Worm (Caenorhabditis elegans) whole organism, mixed stage, embryonic: ENCODE results near the gene F47B8.13.

ENCODE experiments used
- M03D4.4 ChIP-seq: sonication (generic microtip); optimal IDR thresholded peaks from 2 replicates; lab custom pipeline; 2017; ENCODE audit warnings: mild to moderate bottlenecking, missing genetic modification characterization, missing compliant biosample characterization
- bed-3 ChIP-seq: fragments of 200-800 bp; sonication (Bioruptor generic); optimal IDR thresholded peaks from 3 replicates; lab custom pipeline; 2018; ENCODE audit warnings: mild to moderate bottlenecking, missing genetic modification characterization, moderate library complexity, missing compliant biosample characterization
- ceh-83 ChIP-seq: fragments of 200-800 bp; sonication (Bioruptor generic); optimal IDR thresholded peaks from 2 replicates; lab custom pipeline; 2018; ENCODE audit warnings: mild to moderate bottlenecking, missing genetic modification characterization, missing compliant biosample characterization
- ces-1 ChIP-seq: fragments of 150-350 bp; optimal IDR thresholded peaks from 2 replicates; lab custom pipeline; 2014; ENCODE audit warnings: missing biosample characterization, missing genetic modification reagents, missing genetic modification characterization
- cnd-1 ChIP-seq: fragments of 200-800 bp; sonication (Bioruptor generic); optimal IDR thresholded peaks from 2 replicates; lab custom pipeline; 2018; ENCODE audit warnings: mild to moderate bottlenecking, missing genetic modification characterization, missing compliant biosample characterization
- drap-1 ChIP-seq: fragments of 200-800 bp; sonication (Bioruptor generic); optimal IDR thresholded peaks from 3 replicates; lab custom pipeline; 2018; ENCODE audit warnings: mild to moderate bottlenecking, missing genetic modification characterization, missing compliant biosample characterization
- elt-1 ChIP-seq: sonication (generic microtip); optimal IDR thresholded peaks from 2 replicates; lab custom pipeline; 2017; ENCODE audit warnings: missing genetic modification characterization, mild to moderate bottlenecking, missing compliant biosample characterization, antibody characterized with exemption, moderate library complexity, borderline replicate concordance; ENCODE audit not compliant: insufficient read depth
- elt-3 ChIP-seq: fragments of 150-350 bp; optimal IDR thresholded peaks from 2 replicates; lab custom pipeline; 2014; ENCODE audit warnings: missing biosample characterization, missing genetic modification characterization
- flh-1 ChIP-seq: fragments of 200-800 bp; sonication (Bioruptor generic); optimal IDR thresholded peaks from 2 replicates; lab custom pipeline; 2018; ENCODE audit warnings: mild to moderate bottlenecking, missing genetic modification characterization, moderate library complexity, missing compliant biosample characterization
- ham-2 ChIP-seq: fragments of 200-800 bp; sonication (Bioruptor generic); optimal IDR thresholded peaks from 2 replicates; lab custom pipeline; 2018; ENCODE audit warnings: mild to moderate bottlenecking, missing genetic modification characterization, missing compliant biosample characterization
- hlh-1 ChIP-seq: fragments of 150-350 bp; optimal IDR thresholded peaks from 2 replicates; lab custom pipeline; 2014; ENCODE audit warnings: missing biosample characterization, missing genetic modification reagents, missing genetic modification characterization
- lin-13 ChIP-seq: fragments of 150-350 bp; optimal IDR thresholded peaks from 2 replicates; lab custom pipeline; 2014; ENCODE audit warnings: missing biosample characterization, missing genetic modification characterization
- lin-32 ChIP-seq: fragments of 200-800 bp; sonication (Bioruptor generic); optimal IDR thresholded peaks from 2 replicates; lab custom pipeline; 2018; ENCODE audit warnings: mild to moderate bottlenecking, missing genetic modification characterization, missing compliant biosample characterization
- lsy-2 ChIP-seq: fragments of 150-350 bp; optimal IDR thresholded peaks from 2 replicates; lab custom pipeline; 2014; ENCODE audit warnings: missing biosample characterization, missing genetic modification characterization
- mab-5 ChIP-seq: fragments of 150-350 bp; optimal IDR thresholded peaks from 2 replicates; lab custom pipeline; 2014; ENCODE audit warnings: missing biosample characterization, missing genetic modification characterization
- mep-1 ChIP-seq: fragments of 150-350 bp; optimal IDR thresholded peaks from 2 replicates; lab custom pipeline; 2017; ENCODE audit warnings: missing biosample characterization, missing genetic modification reagents, missing genetic modification characterization, inconsistent platforms
- mls-2 ChIP-seq: sonication (generic microtip); optimal IDR thresholded peaks from 2 replicates; lab custom pipeline; 2016; ENCODE audit warnings: mild to moderate bottlenecking, missing genetic modification characterization, moderate library complexity, missing compliant biosample characterization
- nhr-12 ChIP-seq: fragments of 150-350 bp; optimal IDR thresholded peaks from 2 replicates; lab custom pipeline; 2014; ENCODE audit warnings: missing biosample characterization, missing genetic modification characterization
- nhr-2 ChIP-seq: fragments of 150-350 bp; optimal IDR thresholded peaks from 2 replicates; lab custom pipeline; 2014; ENCODE audit warnings: missing biosample characterization, missing genetic modification characterization
- nhr-237 ChIP-seq: fragments of 150-350 bp; optimal IDR thresholded peaks from 2 replicates; lab custom pipeline; 2014; ENCODE audit warnings: missing biosample characterization, missing genetic modification characterization
- nhr-28 ChIP-seq: fragments of 150-350 bp; optimal IDR thresholded peaks from 2 replicates; lab custom pipeline; 2014; ENCODE audit warnings: missing biosample characterization, missing genetic modification characterization
- pha-4 ChIP-seq: fragments of 150-350 bp; optimal IDR thresholded peaks from 2 replicates; lab custom pipeline; 2018; ENCODE audit warnings: missing biosample characterization, missing genetic modification reagents, missing genetic modification characterization
- snpc-4 ChIP-seq: fragments of 150-350 bp; optimal IDR thresholded peaks from 2 replicates; lab custom pipeline; 2014; ENCODE audit warnings: missing biosample characterization, missing genetic modification characterization
- sptf-1 ChIP-seq: sonication (generic microtip); optimal IDR thresholded peaks from 2 replicates; lab custom pipeline; 2017; ENCODE audit warnings: mild to moderate bottlenecking, missing genetic modification characterization, moderate library complexity, missing compliant biosample characterization
- tbx-8 ChIP-seq: fragments of 200-800 bp; sonication (Bioruptor generic); optimal IDR thresholded peaks from 2 replicates; lab custom pipeline; 2018; ENCODE audit warnings: mild to moderate bottlenecking, missing genetic modification characterization, moderate library complexity, missing compliant biosample characterization
- unc-120 ChIP-seq: sonication (generic microtip); optimal IDR thresholded peaks from 2 replicates; lab custom pipeline; 2017; ENCODE audit warnings: missing genetic modification characterization, missing compliant biosample characterization; ENCODE audit not compliant: poor library complexity, severe bottlenecking
- unc-39 ChIP-seq: fragments of 150-350 bp; optimal IDR thresholded peaks from 2 replicates; lab custom pipeline; 2014; ENCODE audit warnings: missing biosample characterization, missing genetic modification characterization
- unc-62 ChIP-seq: fragments of 150-350 bp; optimal IDR thresholded peaks from 2 replicates; lab custom pipeline; 2014; ENCODE audit warnings: missing biosample characterization, missing genetic modification reagents, missing genetic modification characterization
- ztf-11 ChIP-seq: fragments of 150-350 bp; optimal IDR thresholded peaks from 2 replicates; lab custom pipeline; 2014; ENCODE audit warnings: missing biosample characterization, missing genetic modification characterization

The F47B8.13 gene

ce11 chrV:14328806-14329205, 9.3 kb upstream of the F47B8.13 start, which contains the start of gene pepm-1:
TSS of gene pepm-1 (plus strand) at chrV:14329106.
- TF ChIP-seq flh-1 (GFP tag; lab: Kevin White, UChicago) = no peak
- no peak for TF ChIP-seq nhr-237 (tag; lab: Kevin White, UChicago)
- no peak for TF ChIP-seq unc-62 (GFP tag; lab: Kevin White, UChicago)
- TF ChIP-seq elt-1 (tag; lab: Kevin White, UChicago) = no peak
- no peak for TF ChIP-seq mab-5
- no peak for TF ChIP-seq hlh-1
- TF ChIP-seq lin-32 = no peak
- no peak for TF ChIP-seq ham-2 (GFP tag; lab: Kevin White, UChicago)
- TF ChIP-seq drap-1 (GFP tag; lab: Kevin White, UChicago) = no peak
- TF ChIP-seq nhr-28 (tag; lab: Kevin White, UChicago) = no peak
- TF ChIP-seq unc-39 (tag; lab: Kevin White, UChicago) = no peak
- no peak for TF ChIP-seq pha-4 (tag; lab: Kevin White, UChicago)
- no peak for TF ChIP-seq lsy-2 (tag; lab: Kevin White, UChicago)
- no peak for TF ChIP-seq cnd-1
- TF ChIP-seq unc-120 (tag; lab: Kevin White, UChicago) = no peak
- TF ChIP-seq, all 35 proteins: peak for 0

DNA sequence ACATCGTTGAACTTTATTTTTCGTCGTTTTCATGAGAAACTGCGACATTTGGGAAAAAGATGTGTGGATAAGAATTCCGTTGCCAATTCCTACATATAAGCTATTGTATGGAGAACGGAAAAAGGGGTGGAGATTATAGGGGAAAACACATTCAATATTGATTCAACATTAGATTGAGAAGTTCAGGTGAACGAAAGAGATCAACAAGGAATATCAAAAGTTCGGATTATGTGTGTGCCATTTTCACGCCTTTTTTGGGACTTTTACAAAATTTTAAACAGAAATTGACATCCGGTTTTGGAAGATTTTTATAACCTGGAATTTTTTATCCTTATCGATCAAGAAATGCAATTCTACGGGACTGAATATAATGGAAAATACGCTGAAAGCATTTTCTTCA, 8.2 kb upstream of the F47B8.13 start, which contains the start of gene F47B8.5:
Gene F47B8.5 (minus strand): TSS at position 101 of the 400 bp plus-strand sequence.
- TF ChIP-seq sptf-1 (tag; lab: Kevin White, UChicago) (no peak), ztf-11 (no peak), nhr-2 (tag; lab: Kevin White, UChicago) (no peak), mab-5 (no peak), flh-1 (GFP tag; lab: Kevin White, UChicago) (no peak), unc-120 (tag; lab: Kevin White, UChicago) (no peak)

DNA sequence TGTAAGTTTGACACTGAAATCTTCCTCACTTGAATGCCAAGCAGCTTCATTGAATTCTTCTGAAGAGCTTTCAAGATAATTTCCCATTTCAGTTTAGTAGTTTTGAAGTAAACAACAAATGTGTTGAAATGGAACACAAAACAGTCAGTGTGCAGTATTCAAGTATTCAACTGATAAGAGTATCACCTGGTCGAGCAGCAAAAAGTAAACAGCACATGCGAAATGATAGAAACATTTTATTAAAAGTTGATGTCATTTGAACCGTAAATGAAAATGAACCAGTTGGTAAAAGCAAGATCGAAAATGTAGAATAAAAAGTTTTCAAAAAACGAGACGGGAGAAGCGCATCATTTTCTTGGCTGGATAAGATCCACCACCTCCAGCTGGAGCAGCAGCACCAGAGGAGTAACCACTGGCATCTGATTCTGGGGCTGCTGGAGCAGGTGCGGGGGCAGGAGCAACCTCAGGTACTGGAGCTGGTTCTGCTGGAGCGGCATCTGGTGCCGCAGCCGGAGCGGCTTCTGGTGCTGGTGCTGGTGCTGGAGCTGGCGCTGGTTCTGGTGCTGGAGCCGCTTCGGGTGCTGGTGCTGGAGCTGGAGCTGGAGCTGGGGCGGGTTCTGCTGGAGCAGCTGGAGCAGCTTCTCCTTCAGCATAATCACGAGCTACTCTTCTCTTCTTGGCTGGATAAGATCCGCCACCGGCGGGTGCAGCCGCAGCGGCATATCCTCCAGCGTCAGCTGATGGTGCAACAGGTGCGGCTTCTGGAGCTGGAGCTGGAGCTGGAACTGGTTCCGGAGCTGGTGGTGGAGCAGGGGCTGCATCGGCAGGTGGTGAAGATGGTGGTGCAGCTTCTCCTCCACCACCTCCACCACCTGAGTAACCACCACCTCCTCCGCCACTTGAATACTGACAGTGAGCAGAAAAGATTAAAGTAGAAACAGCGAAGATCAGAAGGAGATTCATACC, 5.3 kb upstream of the F47B8.13 start, which contains the start of the genes F47B8.4 and F47B8.18:
Gene F47B8.4 (minus strand): TSS at position 172 of the 966 bp plus-strand sequence.
Gene F47B8.18 (minus strand): TSS at position 963 of the 966 bp plus-strand sequence.
- TF ChIP-seq unc-120 (tag; lab: Kevin White, UChicago) = no peak
- TF ChIP-seq sptf-1 (tag; lab: Kevin White, UChicago) = no peak
- TF ChIP-seq lin-13 (tag; lab: Kevin White, UChicago) = no peak
- TF ChIP-seq tbx-8 (GFP tag; lab: Kevin White, UChicago) = no peak

DNA sequence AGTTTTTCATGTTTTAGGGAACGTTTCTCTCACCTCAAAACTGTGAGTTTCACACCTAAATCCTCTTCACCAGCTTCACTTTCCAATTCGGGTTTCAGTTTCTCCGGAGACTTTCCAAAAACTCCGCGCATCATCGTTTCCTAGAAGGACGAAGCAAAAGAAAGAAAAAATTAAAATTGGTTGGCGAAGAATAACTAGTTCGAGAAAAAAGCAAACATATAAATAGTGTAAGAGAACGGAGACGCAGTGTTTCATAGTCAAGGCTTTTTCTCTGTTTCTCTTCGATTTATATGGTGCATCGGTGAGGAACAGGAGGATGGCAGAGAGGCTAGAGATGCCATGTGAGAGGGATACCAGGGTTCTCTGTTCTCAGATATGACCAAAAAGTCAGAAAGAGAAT, 3.2 kb upstream of the F47B8.13 start, which contains the start of gene F47B8.3:
Gene F47B8.3 (minus strand): TSS at position 261 of the 400 bp plus-strand sequence.
- TF ChIP-seq unc-62 (GFP tag; lab: Kevin White, UChicago) = no peak
- no peak for TF ChIP-seq lin-13 (tag; lab: Kevin White, UChicago)
- no peak for TF ChIP-seq ztf-11
- TF ChIP-seq ces-1 (GFP tag; lab: Kevin White, UChicago) = peak; percentile 17
- no peak for TF ChIP-seq cnd-1
- TF ChIP-seq nhr-2 (tag; lab: Kevin White, UChicago) = no peak

DNA sequence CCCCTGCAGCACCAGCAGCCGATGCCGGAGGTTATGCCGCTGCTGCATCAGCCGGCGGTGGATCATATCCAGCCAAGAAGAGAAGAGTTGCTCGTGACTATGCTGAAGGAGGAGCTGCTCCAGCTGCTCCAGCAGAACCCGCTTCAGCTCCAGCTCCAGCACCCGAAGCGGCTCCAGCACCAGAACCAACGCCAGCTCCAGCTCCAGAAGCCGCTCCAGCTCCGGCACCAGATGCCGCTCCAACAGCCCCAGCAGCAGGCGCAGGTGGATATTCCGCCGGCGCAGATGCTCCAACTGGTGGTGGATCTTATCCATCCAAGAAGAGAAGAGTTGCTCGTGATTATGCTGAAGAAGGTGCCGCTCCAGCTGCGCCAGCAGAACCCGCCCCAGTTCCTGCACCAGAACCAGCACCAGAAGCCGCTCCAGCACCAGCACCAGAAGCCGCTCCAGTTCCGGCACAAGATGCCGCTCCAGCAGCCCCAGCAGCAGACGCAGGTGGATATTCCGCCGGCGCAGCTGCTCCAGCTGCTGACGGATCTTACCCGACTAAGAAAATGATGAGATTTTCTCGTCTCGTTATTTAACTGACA, 1.3 kb upstream of the F47B8.13 start:
- TF ChIP-seq unc-62 (GFP tag; lab: Kevin White, UChicago) = no peak
- TF ChIP-seq sptf-1 (tag; lab: Kevin White, UChicago) = peak; percentile 22
- TF ChIP-seq elt-3 (tag; lab: Kevin White, UChicago) = no peak
- TF ChIP-seq bed-3 = no peak
- TF ChIP-seq drap-1 (GFP tag; lab: Kevin White, UChicago) = peak; percentile 31

ce11 chrV:14320246-14320645, 715 bp upstream of the F47B8.13 start, which contains the start of gene F47B8.14:
TSS of gene F47B8.14 (plus strand) at chrV:14320546.
- TF ChIP-seq lin-13 (tag; lab: Kevin White, UChicago) (no peak), nhr-28 (tag; lab: Kevin White, UChicago) (no peak), unc-62 (GFP tag; lab: Kevin White, UChicago) (no peak), elt-1 (tag; lab: Kevin White, UChicago) (no peak), ztf-11 (no peak), bed-3 (no peak), nhr-2 (tag; lab: Kevin White, UChicago) (no peak), mep-1 (no peak), mls-2 (tag; lab: Kevin White, UChicago) (no peak), hlh-1 (no peak), lsy-2 (tag; lab: Kevin White, UChicago) (no peak), M03D4.4 (tag; lab: Kevin White, UChicago) (no peak), unc-39 (tag; lab: Kevin White, UChicago) (no peak), nhr-12 (no peak), ham-2 (GFP tag; lab: Kevin White, UChicago) (no peak), ceh-83 (no peak), pha-4 (tag; lab: Kevin White, UChicago) (no peak), snpc-4 (no peak), sptf-1 (tag; lab: Kevin White, UChicago) (no peak)
